Fruit fly (Drosophila melanogaster) whole organism, embryonic: Measurements from ENCODE around the gene Sem1.

ENCODE experiments used
- Aef1 ChIP-seq: fragments of 200-800 bp; sonication (Bioruptor generic); IDR thresholded peaks from 3 replicates; pipeline ENCODE4 v1.3.6; 2022; ENCODE audit warnings: missing biosample characterization, missing genetic modification characterization
- Atf-2 ChIP-seq: fragments of 200-800 bp; sonication (Bioruptor generic); optimal IDR thresholded peaks from 2 replicates; lab custom pipeline; 2016; ENCODE audit warnings: missing biosample characterization, missing genetic modification characterization
- BEAF-32 ChIP-seq: fragments of 200-800 bp; sonication (Bioruptor generic); optimal IDR thresholded peaks from 3 replicates; lab custom pipeline; 2017; ENCODE audit warnings: missing biosample characterization, missing genetic modification characterization, mild to moderate bottlenecking, moderate library complexity, missing genetic modification reagents
- CG10267 ChIP-seq: fragments of 200-800 bp; sonication (Bioruptor generic); optimal IDR thresholded peaks from 2 replicates; lab custom pipeline; 2018; ENCODE audit warnings: missing biosample characterization, mild to moderate bottlenecking, missing genetic modification characterization, moderate library complexity
- CG11504 ChIP-seq: fragments of 200-800 bp; sonication (Bioruptor generic); optimal IDR thresholded peaks from 3 replicates; lab custom pipeline; 2019; ENCODE audit warnings: missing biosample characterization, mild to moderate bottlenecking, missing genetic modification characterization, moderate library complexity
- CG13287 ChIP-seq: fragments of 200-800 bp; sonication (Bioruptor generic); IDR thresholded peaks from 2 replicates; pipeline ENCODE4 v1.3.6; 2022; ENCODE audit warnings: missing biosample characterization, missing genetic modification characterization; ENCODE audit not compliant: partially characterized antibody
- CG13424 ChIP-seq: fragments of 200-800 bp; sonication (Bioruptor generic); optimal IDR thresholded peaks from 2 replicates; lab custom pipeline; 2019; ENCODE audit warnings: missing biosample characterization, mild to moderate bottlenecking, missing genetic modification characterization, moderate library complexity
- CG14050 ChIP-seq: fragments of 200-800 bp; sonication (Bioruptor generic); IDR thresholded peaks from 3 replicates; pipeline ENCODE4 v1.3.6; 2022; ENCODE audit warnings: missing biosample characterization, missing genetic modification characterization
- CG14710 ChIP-seq: fragments of 200-800 bp; sonication (Bioruptor generic); optimal IDR thresholded peaks from 3 replicates; lab custom pipeline; 2019; ENCODE audit warnings: missing biosample characterization, mild to moderate bottlenecking, missing genetic modification characterization, moderate library complexity
- CG1603 ChIP-seq: fragments of 200-800 bp; sonication (Bioruptor generic); optimal IDR thresholded peaks from 2 replicates; lab custom pipeline; 2019; ENCODE audit warnings: missing biosample characterization, mild to moderate bottlenecking, missing genetic modification characterization, moderate library complexity
- CG17612 ChIP-seq: fragments of 200-800 bp; sonication (Bioruptor generic); IDR thresholded peaks from 2 replicates; pipeline ENCODE4 v1.3.6; 2022; ENCODE audit warnings: missing biosample characterization, missing genetic modification characterization
- CG17829 ChIP-seq: fragments of 200-800 bp; optimal IDR thresholded peaks from 2 replicates; lab custom pipeline; 2019; ENCODE audit warnings: missing biosample characterization, mild to moderate bottlenecking, missing genetic modification characterization, moderate library complexity
- CG18262 ChIP-seq: fragments of 200-800 bp; optimal IDR thresholded peaks from 3 replicates; lab custom pipeline; 2019; ENCODE audit warnings: missing biosample characterization, mild to moderate bottlenecking, missing genetic modification characterization, moderate library complexity
- CG18619 ChIP-seq: fragments of 200-800 bp; sonication (Bioruptor generic); optimal IDR thresholded peaks from 3 replicates; lab custom pipeline; 2017; ENCODE audit warnings: missing biosample characterization, mild to moderate bottlenecking, missing genetic modification characterization
- CG2120 ChIP-seq: fragments of 200-800 bp; sonication (Bioruptor generic); optimal IDR thresholded peaks from 3 replicates; lab custom pipeline; 2016; ENCODE audit warnings: missing biosample characterization, missing genetic modification characterization
- CG2712 ChIP-seq: fragments of 200-800 bp; optimal IDR thresholded peaks from 3 replicates; lab custom pipeline; 2019; ENCODE audit warnings: missing biosample characterization, mild to moderate bottlenecking, missing genetic modification characterization, moderate library complexity
- CG34224 ChIP-seq: fragments of 200-800 bp; sonication (Bioruptor generic); IDR thresholded peaks from 3 replicates; pipeline ENCODE4 v1.3.6; 2022; ENCODE audit warnings: missing biosample characterization, missing genetic modification characterization; ENCODE audit not compliant: partially characterized antibody
- CG3726 ChIP-seq: fragments of 200-800 bp; sonication (Bioruptor generic); IDR thresholded peaks from 3 replicates; pipeline ENCODE4, ENCODE4 v1.3.6; 2022; ENCODE audit warnings: missing biosample characterization, missing genetic modification characterization
- CG42726 ChIP-seq: fragments of 200-800 bp; sonication (Bioruptor generic); IDR thresholded peaks from 2 replicates; pipeline ENCODE4 v1.3.6; 2022; ENCODE audit warnings: missing biosample characterization, missing genetic modification characterization; ENCODE audit not compliant: partially characterized antibody
- CG4707 ChIP-seq: fragments of 200-800 bp; sonication (Bioruptor generic); optimal IDR thresholded peaks from 2 replicates; lab custom pipeline; 2018; ENCODE audit warnings: missing biosample characterization, mild to moderate bottlenecking, missing genetic modification characterization, moderate library complexity
- CG8924 ChIP-seq: fragments of 200-800 bp; optimal IDR thresholded peaks from 3 replicates; lab custom pipeline; 2019; ENCODE audit warnings: missing biosample characterization, mild to moderate bottlenecking, missing genetic modification characterization, moderate library complexity
- CG9797 ChIP-seq: fragments of 200-800 bp; sonication (Bioruptor generic); optimal IDR thresholded peaks from 3 replicates; lab custom pipeline; 2018; ENCODE audit warnings: missing biosample characterization, mild to moderate bottlenecking, missing genetic modification characterization
- CG9932 ChIP-seq: fragments of 200-800 bp; sonication (Bioruptor generic); IDR thresholded peaks from 2 replicates; pipeline ENCODE4 v1.3.6; 2022; ENCODE audit warnings: missing biosample characterization, missing genetic modification characterization
- Dip3 ChIP-seq: fragments of 200-800 bp; sonication (Bioruptor generic); optimal IDR thresholded peaks from 3 replicates; lab custom pipeline; 2016; ENCODE audit warnings: missing biosample characterization, missing genetic modification characterization
- Dp ChIP-seq: fragments of 200-800 bp; sonication (Bioruptor generic); optimal IDR thresholded peaks from 2 replicates; lab custom pipeline; 2018; ENCODE audit warnings: missing biosample characterization, mild to moderate bottlenecking, missing genetic modification characterization, moderate library complexity
- H2.0 ChIP-seq: fragments of 200-800 bp; sonication (Bioruptor generic); IDR thresholded peaks from 2 replicates; pipeline ENCODE4 v1.3.6; 2022; ENCODE audit warnings: missing biosample characterization, missing genetic modification characterization
- HLH54F ChIP-seq: fragments of 200-800 bp; sonication (Bioruptor generic); optimal IDR thresholded peaks from 3 replicates; lab custom pipeline; 2016; ENCODE audit warnings: missing biosample characterization, missing genetic modification characterization
- MESR4 ChIP-seq: fragments of 200-800 bp; sonication (Bioruptor generic); optimal IDR thresholded peaks from 2 replicates; lab custom pipeline; 2018; ENCODE audit warnings: missing biosample characterization, mild to moderate bottlenecking, missing genetic modification characterization, moderate library complexity
- Max ChIP-seq: fragments of 200-800 bp; sonication (Bioruptor generic); optimal IDR thresholded peaks from 2 replicates; lab custom pipeline; 2016; ENCODE audit warnings: missing biosample characterization, mild to moderate bottlenecking, missing genetic modification characterization
- Sin3A ChIP-seq: fragments of >200 bp; optimal IDR thresholded peaks from 2 replicates; lab custom pipeline; 2018
- TFAM ChIP-seq: fragments of 200-800 bp; sonication (Bioruptor generic); optimal IDR thresholded peaks from 2 replicates; lab custom pipeline; 2017; ENCODE audit warnings: missing biosample characterization, missing genetic modification characterization, inconsistent platforms
- YL-1 ChIP-seq: fragments of 200-800 bp; sonication (Bioruptor generic); optimal IDR thresholded peaks from 3 replicates; lab custom pipeline; 2017; ENCODE audit warnings: missing biosample characterization, mild to moderate bottlenecking, missing genetic modification characterization
- ash1 ChIP-seq: fragments of 200-800 bp; sonication (Bioruptor generic); optimal IDR thresholded peaks from 2 replicates; lab custom pipeline; 2018; ENCODE audit warnings: missing biosample characterization, mild to moderate bottlenecking, missing genetic modification characterization
- bigmax ChIP-seq: fragments of 200-800 bp; sonication (Bioruptor generic); optimal IDR thresholded peaks from 2 replicates; lab custom pipeline; 2018; ENCODE audit warnings: missing biosample characterization, mild to moderate bottlenecking, missing genetic modification characterization
- cato ChIP-seq: fragments of 200-800 bp; sonication (Bioruptor generic); optimal IDR thresholded peaks from 2 replicates; lab custom pipeline; 2016; ENCODE audit warnings: missing biosample characterization, missing genetic modification characterization, borderline replicate concordance
- crol ChIP-seq: fragments of 200-800 bp; sonication (Bioruptor generic); IDR thresholded peaks from 2 replicates; pipeline ENCODE4 v1.3.6; 2022; ENCODE audit warnings: missing biosample characterization, missing genetic modification characterization
- danr ChIP-seq: fragments of 200-800 bp; sonication (Bioruptor generic); IDR thresholded peaks from 2 replicates; pipeline ENCODE4 v1.3.6; 2022; ENCODE audit warnings: missing biosample characterization, missing genetic modification characterization
- dimm ChIP-seq: fragments of 200-800 bp; sonication (Bioruptor generic); IDR thresholded peaks from 2 replicates; pipeline ENCODE4 v1.3.6; 2022; ENCODE audit warnings: missing biosample characterization, missing genetic modification characterization
- fd96Cb ChIP-seq: fragments of 200-800 bp; sonication (Bioruptor generic); optimal IDR thresholded peaks from 2 replicates; lab custom pipeline; 2018; ENCODE audit warnings: missing biosample characterization, mild to moderate bottlenecking, missing genetic modification characterization, moderate library complexity
- grn ChIP-seq: fragments of 200-800 bp; sonication (Bioruptor generic); optimal IDR thresholded peaks from 3 replicates; lab custom pipeline; 2017; ENCODE audit warnings: missing biosample characterization, missing genetic modification characterization
- hth ChIP-seq: fragments of >200 bp; optimal IDR thresholded peaks from 2 replicates; lab custom pipeline; 2017; ENCODE audit warnings: inconsistent platforms
- lilli ChIP-seq: fragments of 200-800 bp; sonication (Bioruptor generic); optimal IDR thresholded peaks from 3 replicates; lab custom pipeline; 2016; ENCODE audit warnings: missing biosample characterization, missing genetic modification characterization
- phol ChIP-seq: fragments of 200-800 bp; sonication (Bioruptor generic); optimal IDR thresholded peaks from 3 replicates; lab custom pipeline; 2018; ENCODE audit warnings: missing biosample characterization, mild to moderate bottlenecking, missing genetic modification characterization, moderate library complexity
- prd ChIP-seq, 3 experiments: fragments of >200 bp in 2 of 3; fragments of 200-800 bp in 1 of 3; sonication (Bioruptor generic) in 1 of 3; optimal IDR thresholded peaks in 2 of 3; IDR thresholded peaks in 1 of 3; 2 replicates in 2 of 3; 3 replicates in 1 of 3; pipeline versions ENCODE4 v1.3.6 to Lab custom; 2017 to 2022; ENCODE audit warnings: missing biosample characterization in 1 of 3, missing genetic modification characterization in 1 of 3
- pzg ChIP-seq: fragments of 200-800 bp; sonication (Bioruptor generic); optimal IDR thresholded peaks from 3 replicates; lab custom pipeline; 2018; ENCODE audit warnings: missing biosample characterization, mild to moderate bottlenecking, missing genetic modification characterization, moderate library complexity
- row ChIP-seq: fragments of 200-800 bp; sonication (Bioruptor generic); IDR thresholded peaks from 3 replicates; pipeline ENCODE4 v1.3.6; 2022; ENCODE audit warnings: missing biosample characterization, missing genetic modification characterization
- sens ChIP-seq: fragments of 200-800 bp; sonication (Bioruptor generic); peaks from one replicate; lab custom pipeline; 2016; ENCODE audit warnings: missing biosample characterization, missing genetic modification characterization
- sr ChIP-seq: fragments of 200-800 bp; sonication (Bioruptor generic); IDR thresholded peaks from 3 replicates; pipeline ENCODE4 v1.3.6; 2022; ENCODE audit warnings: missing biosample characterization, missing genetic modification characterization
- stc ChIP-seq: fragments of 200-800 bp; sonication (Bioruptor generic); IDR thresholded peaks from 2 replicates; pipeline ENCODE4 v1.3.6; 2022; ENCODE audit warnings: missing biosample characterization, missing genetic modification characterization
- stwl ChIP-seq: fragments of 200-800 bp; sonication (Bioruptor generic); optimal IDR thresholded peaks from 3 replicates; lab custom pipeline; 2018; ENCODE audit warnings: missing biosample characterization, mild to moderate bottlenecking, missing genetic modification characterization, moderate library complexity
- zen2 ChIP-seq: fragments of 200-800 bp; sonication (Bioruptor generic); IDR thresholded peaks from 3 replicates; pipeline ENCODE4 v1.3.6; 2022; ENCODE audit warnings: missing biosample characterization, missing genetic modification characterization; ENCODE audit not compliant: partially characterized antibody

The Sem1 gene

dm6 chr2L:7063721-7064179, at the start of gene Sem1:
Gene Sem1 (plus strand): TSS chr2L:7063986.
- peak; percentile 12 for TF ChIP-seq CG8924
- no peak for TF ChIP-seq prd (optimal IDR thresholded peaks at IDR 0.05; lab: Kevin White, UChicago)
- TF ChIP-seq prd (GFP tag; IDR thresholded peaks at IDR 0.05; lab: Robert Waterston, UW), result 0 out of 3 replicates have a peak, but pooled peaks have one; percentile 14
- peak; percentile 8 for TF ChIP-seq CG17829
- TF ChIP-seq MESR4, result peak; percentile 52
- TF ChIP-seq CG10267 (tag; lab: Kevin White, UChicago), result peak; percentile 11
- no peak for TF ChIP-seq Dip3 (GFP tag; lab: Kevin White, UChicago)
- no peak for TF ChIP-seq Max (GFP tag; lab: Kevin White, UChicago)
- no peak for TF ChIP-seq CG18619 (GFP tag; lab: Kevin White, UChicago)
- peak; percentile 55 for TF ChIP-seq pzg (GFP tag; lab: Kevin White, UChicago)
- peak; percentile 4 for TF ChIP-seq CG18262 (tag; lab: Kevin White, UChicago)
- TF ChIP-seq sens (GFP tag; lab: Kevin White, UChicago), result peak; percentile 54
- no peak for TF ChIP-seq hth (lab: Kevin White, UChicago)
- TF ChIP-seq Dp (GFP tag; lab: Kevin White, UChicago), result peak; percentile 34
- no peak for TF ChIP-seq grn
- peak; percentile 65 for TF ChIP-seq CG11504 (tag; lab: Kevin White, UChicago)
- TF ChIP-seq CG14710, result peak; percentile 50
- peak; percentile 59 for TF ChIP-seq CG9797 (GFP tag; lab: Kevin White, UChicago)
- peak; percentile 39; the same call in 1 of the 2 replicates for TF ChIP-seq CG9932 (GFP tag; lab: Robert Waterston, UW)
- no peak for TF ChIP-seq CG3726 (GFP tag; lab: Robert Waterston, UW)
- no peak for TF ChIP-seq crol (GFP tag; lab: Robert Waterston, UW)
- TF ChIP-seq CG1603, result peak; percentile 24
- no peak for TF ChIP-seq Atf-2 (GFP tag; lab: Kevin White, UChicago)
- peak; percentile 5 for TF ChIP-seq phol (tag; lab: Kevin White, UChicago)
- TF ChIP-seq lilli (GFP tag; lab: Kevin White, UChicago), result peak; percentile 6
- TF ChIP-seq CG13287 (GFP tag; lab: Robert Waterston, UW), result peak; percentile 16
- TF ChIP-seq CG14050 (GFP tag; lab: Robert Waterston, UW), result no peak
- no peak for TF ChIP-seq Aef1 (GFP tag; lab: Robert Waterston, UW)
- TF ChIP-seq Sin3A (lab: Kevin White, UChicago), result no peak
- TF ChIP-seq stc, result no peak
- peak; percentile 29 for TF ChIP-seq stwl (tag; lab: Kevin White, UChicago)
- no peak for TF ChIP-seq dimm (GFP tag; lab: Robert Waterston, UW)
- peak; percentile 18; the same call in 1 of the 3 replicates for TF ChIP-seq CG34224 (GFP tag; lab: Robert Waterston, UW)
- peak; percentile 22 for TF ChIP-seq CG2120 (GFP tag; lab: Kevin White, UChicago)
- no peak for TF ChIP-seq H2.0 (GFP tag; lab: Robert Waterston, UW)
- TF ChIP-seq CG17612 (GFP tag; lab: Robert Waterston, UW), result no peak
- no peak for TF ChIP-seq HLH54F (GFP tag; lab: Kevin White, UChicago)
- no peak for TF ChIP-seq sr (GFP tag; lab: Robert Waterston, UW)
- no peak for TF ChIP-seq cato (GFP tag; lab: Kevin White, UChicago)
- no peak for TF ChIP-seq ash1
- TF ChIP-seq CG13424 (tag; lab: Kevin White, UChicago), result no peak
- TF ChIP-seq fd96Cb (tag; lab: Kevin White, UChicago), result no peak
- TF ChIP-seq row (GFP tag; lab: Robert Waterston, UW), result peak; percentile 75
- TF ChIP-seq CG42726, result no peak
- TF ChIP-seq zen2 (GFP tag; lab: Robert Waterston, UW), result no peak
- TF ChIP-seq BEAF-32 (GFP tag; lab: Kevin White, UChicago), result peak; percentile 7
- peak; percentile 31 for TF ChIP-seq YL-1 (GFP tag; lab: Kevin White, UChicago)
- TF ChIP-seq bigmax, result no peak
- TF ChIP-seq TFAM (GFP tag; lab: Kevin White, UChicago), result no peak
- TF ChIP-seq CG4707, result no peak
- no peak for TF ChIP-seq danr (GFP tag; lab: Robert Waterston, UW)
- TF ChIP-seq CG2712 (tag; lab: Kevin White, UChicago), result peak; percentile 17
